Worm (Caenorhabditis elegans) whole organism, L1 larva: ENCODE results near the gene mff-1.

Experiments
- aly-2 ChIP-seq: fragments of 150-350 bp; optimal IDR thresholded peaks from 2 replicates; lab custom pipeline; 2014; ENCODE audit warnings: missing biosample characterization, missing genetic modification characterization
- ama-1 ChIP-seq: fragments of 150-350 bp; optimal IDR thresholded peaks from 2 replicates; lab custom pipeline; 2014
- elt-2 ChIP-seq: sonication (generic microtip); optimal IDR thresholded peaks from 2 replicates; lab custom pipeline; 2016; ENCODE audit warnings: missing genetic modification characterization, mild to moderate bottlenecking, inconsistent platforms, missing compliant biosample characterization, missing genetic modification reagents
- lin-15B ChIP-seq: fragments of 150-350 bp; sonication (generic microtip); optimal IDR thresholded peaks from 3 replicates; lab custom pipeline; 2014; ENCODE audit warnings: missing biosample characterization, missing genetic modification characterization
- lin-39 ChIP-seq: fragments of 150-350 bp; optimal IDR thresholded peaks from 2 replicates; lab custom pipeline; 2014; ENCODE audit warnings: missing biosample characterization, missing genetic modification reagents, missing genetic modification characterization
- mdl-1 ChIP-seq, 2 experiments: fragments of 150-350 bp; optimal IDR thresholded peaks; 2 replicates each; lab custom pipeline; 2014 to 2017; ENCODE audit warnings: missing biosample characterization in 2 of 2, missing genetic modification characterization in 2 of 2, inconsistent platforms in 1 of 2
- mep-1 ChIP-seq: fragments of 150-350 bp; optimal IDR thresholded peaks from 2 replicates; lab custom pipeline; 2014; ENCODE audit warnings: missing biosample characterization, missing genetic modification characterization
- nhr-20 ChIP-seq: sonication (generic microtip); optimal IDR thresholded peaks from 2 replicates; lab custom pipeline; 2016; ENCODE audit warnings: mild to moderate bottlenecking, missing genetic modification characterization, missing compliant biosample characterization
- nhr-28 ChIP-seq: fragments of 150-350 bp; optimal IDR thresholded peaks from 2 replicates; lab custom pipeline; 2014; ENCODE audit warnings: missing biosample characterization, missing genetic modification characterization
- nhr-90 ChIP-seq: sonication (generic microtip); optimal IDR thresholded peaks from 2 replicates; lab custom pipeline; 2016; ENCODE audit warnings: mild to moderate bottlenecking, missing genetic modification characterization, missing compliant biosample characterization; ENCODE audit not compliant: poor library complexity
- pqm-1 ChIP-seq: sonication (generic microtip); optimal IDR thresholded peaks from 3 replicates; lab custom pipeline; 2017; ENCODE audit warnings: missing biosample characterization, missing genetic modification characterization
- zag-1 ChIP-seq: fragments of 150-350 bp; optimal IDR thresholded peaks from 2 replicates; lab custom pipeline; 2014; ENCODE audit warnings: missing biosample characterization, missing genetic modification characterization

ce11 chrX:12940811-12941210 is 46.2 kb downstream of the mff-1 start, which contains the start of gene gmap-3:
- TF ChIP-seq ama-1 (lab: Kevin White, UChicago) (no peak), lin-15B (tag; lab: Kevin White, UChicago) (no peak), mep-1 (no peak), pqm-1 (tag; lab: Kevin White, UChicago) (no peak), elt-2 (tag; lab: Kevin White, UChicago) (no peak), mdl-1 (tag; optimal IDR thresholded peaks at IDR 0.05; lab: Kevin White, UChicago) (no peak), aly-2 (tag; lab: Kevin White, UChicago) (no peak), zag-1 (tag; lab: Kevin White, UChicago) (no peak), nhr-28 (tag; lab: Kevin White, UChicago) (no peak), lin-39 (tag; lab: Kevin White, UChicago) (no peak), nhr-20 (tag; lab: Kevin White, UChicago) (no peak), nhr-90 (tag; lab: Kevin White, UChicago) (no peak)
